Fruit fly (Drosophila melanogaster) whole organism, wandering third instar larva: ENCODE measurements around the gene CG5568.

Experiments
- usp ChIP-seq: fragments of >200 bp; optimal IDR thresholded peaks from 2 replicates; lab custom pipeline; 2017; ENCODE audit warnings: missing biosample characterization, missing genetic modification characterization
- woc ChIP-seq: sonication (Bioruptor generic); optimal IDR thresholded peaks from 2 replicates; lab custom pipeline; 2016; ENCODE audit warnings: missing biosample characterization, mild to moderate bottlenecking, missing genetic modification characterization

- TF ChIP-seq woc (GFP tag; lab: Kevin White, UChicago) (no peak), usp (GFP tag; lab: Kevin White, UChicago) (no peak)
Observed at dm6 chr3L:5843895-5844576, 27.3 kb upstream of the CG5568 start.
